Worm (Caenorhabditis elegans): ENCODE data around the gene gars-1.

Gene gars-1

ce11 chrIII:5138940-5139533 lies 24.4 kb downstream of the gars-1 start:
- no peak for TF ChIP-seq nhr-21 (tag; optimal IDR thresholded peaks at IDR 0.05)
- TF ChIP-seq lin-13 (GFP tag; optimal IDR thresholded peaks at IDR 0.05), result no peak
- TF ChIP-seq ama-1 (optimal IDR thresholded peaks at IDR 0.05), result no peak
- TF ChIP-seq sma-9 (GFP tag; optimal IDR thresholded peaks at IDR 0.05), result no peak
- TF ChIP-seq sma-9 (tag; optimal IDR thresholded peaks at IDR 0.05), result no peak
- no peak for TF ChIP-seq alr-1 (tag; optimal IDR thresholded peaks at IDR 0.05)
- no peak for TF ChIP-seq sma-3 (GFP tag; optimal IDR thresholded peaks at IDR 0.05)
- no peak for TF ChIP-seq peb-1 (tag; optimal IDR thresholded peaks at IDR 0.05)
- TF ChIP-seq blmp-1 (tag; optimal IDR thresholded peaks at IDR 0.05; ENCODE audit: insufficient read depth), result no peak

DNA sequence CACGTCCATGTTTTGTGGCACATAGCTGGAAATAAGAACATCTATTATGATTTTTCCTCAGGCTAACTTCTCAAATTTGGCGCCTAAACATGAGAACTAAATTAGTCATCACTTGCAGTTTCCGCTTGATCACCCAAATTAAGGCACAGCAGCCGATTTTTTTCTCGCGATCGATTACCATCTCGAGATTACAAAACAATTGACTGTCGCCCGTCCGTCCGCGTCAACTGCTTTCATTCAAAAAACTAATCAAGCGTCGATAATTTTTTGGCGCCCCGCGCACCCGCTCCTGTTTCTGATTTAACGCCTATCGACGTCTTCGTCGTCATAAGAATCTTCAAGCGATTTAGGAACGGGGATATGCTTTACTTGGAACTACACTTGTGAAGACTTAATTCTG lies 25.7 kb downstream of the gars-1 start:
- TF ChIP-seq nhr-12 (tag; optimal IDR thresholded peaks at IDR 0.05), result no peak
- no peak for TF ChIP-seq sma-3 (GFP tag; optimal IDR thresholded peaks at IDR 0.05)
- TF ChIP-seq nhr-21 (tag; optimal IDR thresholded peaks at IDR 0.05), result no peak
- no peak for TF ChIP-seq nhr-25 (tag; optimal IDR thresholded peaks at IDR 0.05)
- TF ChIP-seq nhr-6 (tag; optimal IDR thresholded peaks at IDR 0.05), result no peak
- TF ChIP-seq gmeb-1 (tag; optimal IDR thresholded peaks at IDR 0.05), result no peak
- TF ChIP-seq mab-5 (tag; optimal IDR thresholded peaks at IDR 0.05), result no peak
- no peak for TF ChIP-seq F13H6.1 (tag; optimal IDR thresholded peaks at IDR 0.05)
- TF ChIP-seq R02D3.7 (tag; optimal IDR thresholded peaks at IDR 0.05), result no peak
- TF ChIP-seq lsy-2 (tag; optimal IDR thresholded peaks at IDR 0.05), result no peak
- TF ChIP-seq dmd-4 (tag; optimal IDR thresholded peaks at IDR 0.05), result no peak
- TF ChIP-seq nhr-23 (tag; optimal IDR thresholded peaks at IDR 0.05), result no peak
- no peak for TF ChIP-seq crh-2 (tag; optimal IDR thresholded peaks at IDR 0.05)
- TF ChIP-seq ztf-1 (GFP tag; conservative IDR thresholded peaks at IDR 0.05), result no peak
- TF ChIP-seq blmp-1 (tag; optimal IDR thresholded peaks at IDR 0.05; ENCODE audit: insufficient read depth), result no peak
- no peak for TF ChIP-seq nhr-10 (tag; optimal IDR thresholded peaks at IDR 0.05)
- no peak for TF ChIP-seq sem-4 (tag; optimal IDR thresholded peaks at IDR 0.05)

ce11 chrIII:5137099-5137498 lies 26.3 kb downstream of the gars-1 start:
- TF ChIP-seq ZK546.5 (tag; optimal IDR thresholded peaks at IDR 0.05) (no peak), sem-4 (tag; optimal IDR thresholded peaks at IDR 0.05) (no peak), nhr-6 (tag; optimal IDR thresholded peaks at IDR 0.05) (no peak), ceh-82 (tag; optimal IDR thresholded peaks at IDR 0.05) (no peak), crh-2 (tag; optimal IDR thresholded peaks at IDR 0.05) (peak; percentile 63), ceh-16 (tag; optimal IDR thresholded peaks at IDR 0.05) (no peak), peb-1 (tag; optimal IDR thresholded peaks at IDR 0.05) (no peak), mdl-1 (tag; optimal IDR thresholded peaks at IDR 0.05) (no peak), snpc-4 (tag; optimal IDR thresholded peaks at IDR 0.05) (no peak), nhr-21 (tag; optimal IDR thresholded peaks at IDR 0.05) (no peak), mbf-1 (tag; optimal IDR thresholded peaks at IDR 0.05) (no peak), fos-1 (tag; optimal IDR thresholded peaks at IDR 0.05) (peak; percentile 58), nhr-11 (tag; optimal IDR thresholded peaks at IDR 0.05) (no peak)

DNA sequence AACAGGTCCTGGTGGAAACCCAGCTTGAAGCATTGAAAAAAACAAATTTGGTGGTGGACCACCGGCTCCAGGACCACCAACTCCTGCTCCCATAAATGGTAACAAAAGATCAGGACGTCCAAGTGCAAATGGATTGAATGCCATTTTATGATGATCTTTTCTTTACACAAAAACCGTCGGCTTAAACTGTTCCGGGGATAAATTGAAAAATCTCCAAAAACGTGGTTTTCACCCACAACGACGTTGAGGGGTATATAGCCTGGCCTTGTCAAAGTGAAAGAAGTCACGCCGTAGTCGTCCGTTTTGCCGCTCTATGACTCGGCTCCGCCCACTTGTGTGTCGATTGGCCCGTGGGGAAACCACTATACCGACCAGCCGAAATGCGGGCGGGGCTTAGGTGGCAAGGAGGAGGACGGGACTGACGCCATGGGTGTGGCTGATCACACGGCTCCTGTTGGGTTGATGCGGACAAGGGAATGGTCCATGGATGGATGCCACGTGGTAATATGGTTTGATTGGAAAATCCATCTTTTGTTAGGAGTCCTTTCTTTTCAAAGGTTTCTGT lies 27.3 kb downstream of the gars-1 start, which contains the start of gene tbx-2:
TSS of gene tbx-2 (minus strand) at position 264 of the 565 bp plus-strand sequence.
- no peak for TF ChIP-seq mab-5 (tag; optimal IDR thresholded peaks at IDR 0.05)
- peak in 1 of 2 experiments; percentile 46 for TF ChIP-seq lsy-2 (tag; optimal IDR thresholded peaks at IDR 0.05)

ce11 chrIII:5134506-5134905 lies 28.9 kb downstream of the gars-1 start:
- TF ChIP-seq fos-1 (tag; optimal IDR thresholded peaks at IDR 0.05) (peak; percentile 10), ztf-11 (tag; optimal IDR thresholded peaks at IDR 0.05) (no peak), lsy-2 (tag; optimal IDR thresholded peaks at IDR 0.05) (peak in 1 of 2 experiments; percentile 41), C34F6.9 (tag; optimal IDR thresholded peaks at IDR 0.05) (no peak)

DNA sequence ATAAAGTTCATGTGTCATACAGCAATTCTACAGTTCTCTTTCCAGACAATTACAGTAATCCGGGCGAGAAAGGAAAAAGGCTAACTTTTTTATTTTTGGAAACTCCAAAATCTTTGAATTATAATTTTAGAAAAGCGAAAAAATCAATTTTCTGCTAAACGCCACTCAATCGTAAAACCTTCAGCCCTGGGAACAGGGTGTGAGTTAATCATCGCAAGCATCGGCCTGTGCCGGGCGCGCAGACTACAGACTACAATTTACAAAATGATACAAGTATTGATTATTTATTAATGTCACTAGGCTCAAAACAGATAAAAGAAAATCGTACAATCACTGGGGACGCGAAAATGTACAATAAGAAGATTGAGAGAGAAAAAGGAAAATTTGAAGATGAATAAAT lies 32.8 kb downstream of the gars-1 start:
- TF ChIP-seq peb-1 (tag; optimal IDR thresholded peaks at IDR 0.05), result no peak
- no peak for TF ChIP-seq crh-2 (tag; optimal IDR thresholded peaks at IDR 0.05)
- TF ChIP-seq ceh-82 (tag; optimal IDR thresholded peaks at IDR 0.05), result no peak

All from whole organism, L2 larva.